Fruit fly (Drosophila melanogaster): ENCODE data around the gene CG1789.

The CG1789 gene

dm6 chrX:8769157-8769556 is 48.8 kb downstream of the CG1789 start:
- TF ChIP-seq CG4424 (GFP tag; optimal IDR thresholded peaks at IDR 0.05), result no peak
- no peak for TF ChIP-seq ci (GFP tag; IDR thresholded peaks at IDR 0.05)
- TF ChIP-seq Gsc (GFP tag; IDR thresholded peaks at IDR 0.05), result no peak
- no peak for TF ChIP-seq CG16779 (GFP tag; IDR thresholded peaks at IDR 0.05)
- no peak for TF ChIP-seq fd102C (GFP tag; optimal IDR thresholded peaks at IDR 0.05)
- TF ChIP-seq CG4360 (GFP tag; IDR thresholded peaks at IDR 0.05), result no peak
- TF ChIP-seq Hey (tag; optimal IDR thresholded peaks at IDR 0.05), result peak; percentile 96
- TF ChIP-seq CG16813 (GFP tag; IDR thresholded peaks at IDR 0.05; ENCODE audit: partially characterized antibody), result no peak
- TF ChIP-seq oc (tag; optimal IDR thresholded peaks at IDR 0.05), result peak; percentile 45
- TF ChIP-seq E2f1 (GFP tag; IDR thresholded peaks at IDR 0.05), result no peak
- TF ChIP-seq CG11560 (tag; IDR thresholded peaks at IDR 0.05), result no peak
- TF ChIP-seq gsb-n (tag; optimal IDR thresholded peaks at IDR 0.05), result peak; percentile 42
- no peak for TF ChIP-seq hth (optimal IDR thresholded peaks at IDR 0.05)
- TF ChIP-seq CG17186 (GFP tag; optimal IDR thresholded peaks at IDR 0.05), result no peak
- no peak for TF ChIP-seq Dek (tag; optimal IDR thresholded peaks at IDR 0.05)
- TF ChIP-seq CG7839 (tag; optimal IDR thresholded peaks at IDR 0.05), result no peak
- TF ChIP-seq hb (GFP tag; IDR thresholded peaks at IDR 0.05; ENCODE audit: partially characterized antibody), result no peak
- no peak for TF ChIP-seq ab (GFP tag; optimal IDR thresholded peaks at IDR 0.05)
- TF ChIP-seq Stat92E (GFP tag; optimal IDR thresholded peaks at IDR 0.05), result no peak
- no peak for TF ChIP-seq Mad (GFP tag; optimal IDR thresholded peaks at IDR 0.05)
- TF ChIP-seq CrebB (tag; optimal IDR thresholded peaks at IDR 0.05), result no peak
- TF ChIP-seq gcm (GFP tag; optimal IDR thresholded peaks at IDR 0.05), result no peak

DNA sequence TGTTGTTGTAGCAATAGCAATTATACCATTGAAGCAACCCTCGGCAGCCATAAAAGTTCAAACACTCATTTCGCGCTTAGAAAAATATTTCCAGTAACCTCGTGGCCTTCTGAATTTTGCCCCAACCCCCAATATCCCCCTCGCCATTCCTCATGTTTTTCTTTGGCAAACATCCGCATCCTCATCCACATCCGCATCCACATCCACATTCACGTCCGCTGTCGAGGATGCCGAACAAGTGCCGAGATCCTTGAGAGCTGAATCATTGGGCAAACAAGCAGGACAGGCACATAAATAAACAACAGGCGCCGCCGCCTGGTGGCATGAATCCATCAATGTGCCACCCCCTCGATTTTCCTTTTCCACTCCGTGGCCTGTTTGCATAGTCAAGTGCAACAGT is 50.4 kb downstream of the CG1789 start:
- TF ChIP-seq CG18599 (GFP tag; optimal IDR thresholded peaks at IDR 0.05) (peak; percentile 30), lab (GFP tag; optimal IDR thresholded peaks at IDR 0.05) (peak; percentile 0), CG11085 (GFP tag; IDR thresholded peaks at IDR 0.05) (no peak), Med (GFP tag) (peak; percentile 59), CG13775 (GFP tag; optimal IDR thresholded peaks at IDR 0.05) (peak; percentile 70), CG4360 (GFP tag; IDR thresholded peaks at IDR 0.05) (0 out of 2 replicates have a peak, but pooled peaks have one; percentile 57)

All from whole organism, embryonic.